Fruit fly (Drosophila melanogaster): Measurements from ENCODE around the gene CG5958.

Gene CG5958

dm6 chr2L:7424907-7425689, 8.2 kb downstream of the CG5958 start (continued):
- no peak for TF ChIP-seq CG4617 (GFP tag; optimal IDR thresholded peaks at IDR 0.05; ENCODE audit: borderline replicate concordance)
- no peak for TF ChIP-seq CG2129 (GFP tag; IDR thresholded peaks at IDR 0.05; ENCODE audit: partially characterized antibody)
- TF ChIP-seq CG2202 (tag; optimal IDR thresholded peaks at IDR 0.05): no peak
- no peak for TF ChIP-seq Usf (GFP tag; optimal IDR thresholded peaks at IDR 0.05)
- peak; percentile 86 for TF ChIP-seq NFAT (GFP tag; IDR thresholded peaks at IDR 0.05)
- TF ChIP-seq cg (GFP tag; optimal IDR thresholded peaks at IDR 0.05): peak; percentile 47
- TF ChIP-seq esg (GFP tag; conservative IDR thresholded peaks at IDR 0.05): peak; percentile 28; the same call in 1 of the 2 replicates
- peak; percentile 96 for TF ChIP-seq CG2120 (GFP tag; optimal IDR thresholded peaks at IDR 0.05)
- TF ChIP-seq chif (GFP tag; optimal IDR thresholded peaks at IDR 0.05): peak in 1 of 2 experiments; percentile 35
- peak; percentile 15 for TF ChIP-seq CG1647 (GFP tag; optimal IDR thresholded peaks at IDR 0.05)
- TF ChIP-seq CG12659 (GFP tag; optimal IDR thresholded peaks at IDR 0.05): peak; percentile 22
- TF ChIP-seq CG14014 (GFP tag; IDR thresholded peaks at IDR 0.05): peak; percentile 81
- no peak for TF ChIP-seq sr (GFP tag; IDR thresholded peaks at IDR 0.05)
- TF ChIP-seq CG33557 (GFP tag; optimal IDR thresholded peaks at IDR 0.05): no peak
- 0 out of 3 replicates have a peak, but pooled peaks have one; percentile 21 for TF ChIP-seq CG11695 (GFP tag; IDR thresholded peaks at IDR 0.05)
- TF ChIP-seq al (GFP tag; IDR thresholded peaks at IDR 0.05): peak; percentile 84
- peak; percentile 90 for TF ChIP-seq mam (GFP tag; optimal IDR thresholded peaks at IDR 0.05)
- no peak for TF ChIP-seq CG17361 (GFP tag; IDR thresholded peaks at IDR 0.05)
- TF ChIP-seq luna (GFP tag; optimal IDR thresholded peaks at IDR 0.05): peak; percentile 76
- no peak for TF ChIP-seq CG13296 (GFP tag; optimal IDR thresholded peaks at IDR 0.05)
- peak; percentile 83 for TF ChIP-seq CG13624 (GFP tag; optimal IDR thresholded peaks at IDR 0.05)
- no peak for TF ChIP-seq CG14710 (tag; optimal IDR thresholded peaks at IDR 0.05)
- no peak for TF ChIP-seq CG3407 (GFP tag; optimal IDR thresholded peaks at IDR 0.05)
- peak; percentile 57 for TF ChIP-seq emc (GFP tag; optimal IDR thresholded peaks at IDR 0.05)
- TF ChIP-seq H2.0 (GFP tag; IDR thresholded peaks at IDR 0.05): peak; percentile 37; the same call in 1 of the 2 replicates
- TF ChIP-seq CG8388 (GFP tag; optimal IDR thresholded peaks at IDR 0.05): no peak
- TF ChIP-seq BEAF-32 (GFP tag; optimal IDR thresholded peaks at IDR 0.05): no peak
- no peak for TF ChIP-seq usp (GFP tag; optimal IDR thresholded peaks at IDR 0.05)
- no peak for TF ChIP-seq ken (GFP tag; IDR thresholded peaks at IDR 0.05)
- peak; percentile 45 for TF ChIP-seq CG12744 (GFP tag; optimal IDR thresholded peaks at IDR 0.05)
- 0 out of 2 replicates have a peak, but pooled peaks have one; percentile 10 for TF ChIP-seq dimm (GFP tag; IDR thresholded peaks at IDR 0.05)
- TF ChIP-seq CG7357 (GFP tag; IDR thresholded peaks at IDR 0.05): no peak
- TF ChIP-seq CG15696 (tag; optimal IDR thresholded peaks at IDR 0.05): no peak
- TF ChIP-seq slbo (GFP tag; IDR thresholded peaks at IDR 0.05): peak; percentile 95
- peak; percentile 72; the same call in 2 of the 3 replicates for TF ChIP-seq dysf (GFP tag; IDR thresholded peaks at IDR 0.05)
- peak; percentile 87 for TF ChIP-seq pho (GFP tag; optimal IDR thresholded peaks at IDR 0.05)
- TF ChIP-seq ERR (GFP tag; optimal IDR thresholded peaks at IDR 0.05): peak; percentile 52
- TF ChIP-seq gsb-n (tag; optimal IDR thresholded peaks at IDR 0.05): no peak
- peak; percentile 33; the same call in 1 of the 2 replicates for TF ChIP-seq dati (GFP tag; IDR thresholded peaks at IDR 0.05)
- peak; percentile 73 for TF ChIP-seq CG9727 (GFP tag; optimal IDR thresholded peaks at IDR 0.05)
- TF ChIP-seq CG14441 (GFP tag; IDR thresholded peaks at IDR 0.05): peak; percentile 55
- TF ChIP-seq CG11456 (GFP tag; IDR thresholded peaks at IDR 0.05): peak; percentile 88
- TF ChIP-seq CG3847 (GFP tag; IDR thresholded peaks at IDR 0.05): peak; percentile 80
- no peak for TF ChIP-seq Six4 (GFP tag; optimal IDR thresholded peaks at IDR 0.05)
- TF ChIP-seq CG2889 (GFP tag; IDR thresholded peaks at IDR 0.05): peak; percentile 57; the same call in 1 of the 3 replicates
- no peak for TF ChIP-seq ap (GFP tag; IDR thresholded peaks at IDR 0.05)
- TF ChIP-seq klu (GFP tag; IDR thresholded peaks at IDR 0.05): peak; percentile 50
- no peak for TF ChIP-seq CG9797 (GFP tag; optimal IDR thresholded peaks at IDR 0.05)
- no peak for TF ChIP-seq CG11560 (tag; IDR thresholded peaks at IDR 0.05)
- TF ChIP-seq Lhr (GFP tag; optimal IDR thresholded peaks at IDR 0.05): no peak
